Fruit fly (Drosophila melanogaster): Measurements from ENCODE around the gene CG9449.
"Not testable (repeated sequence)": the region's sequence is repeated elsewhere in the genome, so short reads cannot be mapped to it uniquely, and the experiment has no call there.

Gene CG9449

DNA sequence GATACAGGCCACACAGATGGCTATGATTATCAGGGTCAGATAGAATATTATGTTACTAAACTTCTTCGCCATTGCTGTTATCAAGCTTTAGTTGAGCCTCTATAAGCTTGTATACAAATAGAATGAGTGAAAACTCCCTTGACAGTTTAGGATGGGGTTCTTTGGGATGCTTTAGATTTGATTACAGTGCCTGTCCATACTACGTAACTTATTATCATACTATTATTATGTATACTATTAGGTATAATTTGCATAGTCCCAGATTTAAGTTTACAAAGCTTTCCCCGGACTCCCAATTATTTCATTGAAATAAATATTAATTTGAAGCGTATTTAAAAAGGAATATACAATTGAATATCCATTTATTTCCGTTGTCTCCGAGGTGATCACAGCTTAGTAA is 11.1 kb downstream of the CG9449 start, which contains the start of gene brv1:
TSS of gene brv1 (minus strand) at position 101 of the 400 bp plus-strand sequence.
- TF ChIP-seq gl (tag; optimal IDR thresholded peaks at IDR 0.05) (no peak), EcR (GFP tag; optimal IDR thresholded peaks at IDR 0.05) (no peak), CG17806 (tag; optimal IDR thresholded peaks at IDR 0.05) (no peak), Ets98B (GFP tag; IDR thresholded peaks at IDR 0.05) (no peak), CG32121 (GFP tag; IDR thresholded peaks at IDR 0.05) (no peak), CG8301 (tag; optimal IDR thresholded peaks at IDR 0.05) (no peak), Snoo (tag; optimal IDR thresholded peaks at IDR 0.05) (no peak), CG10348 (GFP tag; IDR thresholded peaks at IDR 0.05) (no peak), CG12605 (GFP tag; IDR thresholded peaks at IDR 0.05) (no peak), CG34367 (tag; optimal IDR thresholded peaks at IDR 0.05) (no peak), CG8159 (tag; optimal IDR thresholded peaks at IDR 0.05) (no peak), Pif1A (GFP tag; optimal IDR thresholded peaks at IDR 0.05) (no peak), CG4496 (GFP tag; IDR thresholded peaks at IDR 0.05) (no peak), CG9948 (tag; optimal IDR thresholded peaks at IDR 0.05) (no peak), CG15710 (tag; optimal IDR thresholded peaks at IDR 0.05) (no peak), CG14655 (GFP tag; optimal IDR thresholded peaks at IDR 0.05) (no peak), CG13204 (GFP tag; optimal IDR thresholded peaks at IDR 0.05) (no peak), fd96Ca (GFP tag; IDR thresholded peaks at IDR 0.05) (no peak), D1 (tag; optimal IDR thresholded peaks at IDR 0.05) (no peak), Pif1B (GFP tag; optimal IDR thresholded peaks at IDR 0.05) (no peak)

DNA sequence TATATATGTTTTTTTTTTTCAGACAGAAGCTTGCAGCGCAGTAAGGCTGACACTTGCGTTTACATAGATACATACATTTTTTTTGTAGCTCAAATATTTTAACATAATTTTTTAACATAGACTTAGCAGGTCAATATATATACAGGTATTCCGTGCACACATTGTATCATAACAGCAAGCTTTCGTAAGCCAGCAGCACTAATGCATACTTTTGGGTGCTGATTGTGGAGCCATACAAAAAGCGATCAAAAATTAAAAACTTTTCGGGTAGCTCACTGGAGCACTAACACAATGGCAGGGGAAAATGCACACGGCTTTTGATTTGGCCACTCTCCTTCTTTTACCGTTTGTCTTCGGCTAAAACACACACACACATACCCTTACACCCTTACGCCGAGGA is 14.5 kb downstream of the CG9449 start:
- TF ChIP-seq Ets98B (GFP tag; IDR thresholded peaks at IDR 0.05) = no peak
- no peak for TF ChIP-seq CG12605 (GFP tag; IDR thresholded peaks at IDR 0.05)
- TF ChIP-seq CG8301 (tag; optimal IDR thresholded peaks at IDR 0.05) = no peak
- TF ChIP-seq CG17806 (tag; optimal IDR thresholded peaks at IDR 0.05) = no peak
- no peak for TF ChIP-seq Pif1B (GFP tag; optimal IDR thresholded peaks at IDR 0.05)
- no peak for TF ChIP-seq CG34367 (tag; optimal IDR thresholded peaks at IDR 0.05)
- TF ChIP-seq CG10348 (GFP tag; IDR thresholded peaks at IDR 0.05) = no peak
- TF ChIP-seq Snoo (tag; optimal IDR thresholded peaks at IDR 0.05) = no peak
- no peak for TF ChIP-seq CG4496 (GFP tag; IDR thresholded peaks at IDR 0.05)
- no peak for TF ChIP-seq CG9948 (tag; optimal IDR thresholded peaks at IDR 0.05)
- no peak for TF ChIP-seq fd96Ca (GFP tag; IDR thresholded peaks at IDR 0.05)
- TF ChIP-seq CG14655 (GFP tag; optimal IDR thresholded peaks at IDR 0.05) = no peak
- TF ChIP-seq EcR (GFP tag; optimal IDR thresholded peaks at IDR 0.05) = no peak
- no peak for TF ChIP-seq gl (tag; optimal IDR thresholded peaks at IDR 0.05)

- no peak for TF ChIP-seq CG13204 (GFP tag; optimal IDR thresholded peaks at IDR 0.05)
- TF ChIP-seq D1 (tag; optimal IDR thresholded peaks at IDR 0.05) = no peak
- no peak for TF ChIP-seq CG4496 (GFP tag; IDR thresholded peaks at IDR 0.05)
- no peak for TF ChIP-seq CG14655 (GFP tag; optimal IDR thresholded peaks at IDR 0.05)
- TF ChIP-seq Pif1B (GFP tag; optimal IDR thresholded peaks at IDR 0.05) = no peak
- no peak for TF ChIP-seq rn (GFP tag; IDR thresholded peaks at IDR 0.05)
- no peak for TF ChIP-seq gl (tag; optimal IDR thresholded peaks at IDR 0.05)
- no peak for TF ChIP-seq Ets98B (GFP tag; IDR thresholded peaks at IDR 0.05)
- no peak for TF ChIP-seq Pif1A (GFP tag; optimal IDR thresholded peaks at IDR 0.05)
- TF ChIP-seq EcR (GFP tag; optimal IDR thresholded peaks at IDR 0.05) = no peak
- no peak for TF ChIP-seq CG15710 (tag; optimal IDR thresholded peaks at IDR 0.05)
- no peak for TF ChIP-seq CG32121 (GFP tag; IDR thresholded peaks at IDR 0.05)
- no peak for TF ChIP-seq CG10348 (GFP tag; IDR thresholded peaks at IDR 0.05)
- TF ChIP-seq Snoo (tag; optimal IDR thresholded peaks at IDR 0.05) = no peak
Observed at dm6 chr3L:19482014-19482413, 15.5 kb downstream of the CG9449 start.

- TF ChIP-seq CG4496 (GFP tag; IDR thresholded peaks at IDR 0.05) (0 out of 3 replicates have a peak, but pooled peaks have one; percentile 30), CG10348 (GFP tag; IDR thresholded peaks at IDR 0.05) (no peak), CG17806 (tag; optimal IDR thresholded peaks at IDR 0.05) (no peak), Ets98B (GFP tag; IDR thresholded peaks at IDR 0.05) (no peak), fd96Ca (GFP tag; IDR thresholded peaks at IDR 0.05) (0 out of 3 replicates have a peak, but pooled peaks have one; percentile 10), EcR (GFP tag; optimal IDR thresholded peaks at IDR 0.05) (no peak)
Observed at dm6 chr3L:19481209-19481608, 16.3 kb downstream of the CG9449 start.

DNA sequence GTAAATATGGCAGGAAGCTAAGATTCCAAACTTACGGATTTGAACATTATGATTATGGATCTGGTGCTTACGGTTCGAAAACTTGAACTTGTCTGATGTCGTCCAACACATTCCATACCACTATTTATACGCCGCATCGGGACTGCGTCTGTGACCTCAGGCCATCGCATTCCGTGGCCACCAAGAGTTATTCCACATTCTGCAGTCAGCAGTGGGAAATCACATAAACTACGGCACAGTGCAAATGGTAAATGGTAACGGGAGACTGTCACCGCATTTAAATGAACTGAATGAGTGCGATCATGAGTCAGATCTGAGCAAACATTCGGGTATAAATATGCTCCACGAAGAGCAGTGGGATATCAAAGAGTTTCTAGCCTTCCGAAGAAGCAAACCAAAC is 22.0 kb downstream of the CG9449 start, which contains the start of the genes CG18294 and CG32213:
TSS of gene CG18294 (minus strand) at position 101 of the 400 bp plus-strand sequence.
TSS of gene CG32213 (plus strand) at position 362 of the 400 bp plus-strand sequence.
- not testable (repeated sequence) for TF ChIP-seq CG14655 (GFP tag; optimal IDR thresholded peaks at IDR 0.05); D1 (tag; optimal IDR thresholded peaks at IDR 0.05); fd96Ca (GFP tag; IDR thresholded peaks at IDR 0.05)

DNA sequence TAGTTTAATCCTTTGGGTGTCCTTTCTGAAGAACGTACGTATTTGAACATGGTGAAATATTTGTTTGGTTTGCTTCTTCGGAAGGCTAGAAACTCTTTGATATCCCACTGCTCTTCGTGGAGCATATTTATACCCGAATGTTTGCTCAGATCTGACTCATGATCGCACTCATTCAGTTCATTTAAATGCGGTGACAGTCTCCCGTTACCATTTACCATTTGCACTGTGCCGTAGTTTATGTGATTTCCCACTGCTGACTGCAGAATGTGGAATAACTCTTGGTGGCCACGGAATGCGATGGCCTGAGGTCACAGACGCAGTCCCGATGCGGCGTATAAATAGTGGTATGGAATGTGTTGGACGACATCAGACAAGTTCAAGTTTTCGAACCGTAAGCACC is 25.4 kb downstream of the CG9449 start, which contains the start of the genes 825-Oak and CG12519:
TSS of gene 825-Oak (minus strand) at position 101 of the 400 bp plus-strand sequence.
TSS of gene CG12519 (plus strand) at position 364 of the 400 bp plus-strand sequence.
- TF ChIP-seq D1 (tag; optimal IDR thresholded peaks at IDR 0.05); fd96Ca (GFP tag; IDR thresholded peaks at IDR 0.05); CG8301 (tag; optimal IDR thresholded peaks at IDR 0.05): not testable (repeated sequence)

DNA sequence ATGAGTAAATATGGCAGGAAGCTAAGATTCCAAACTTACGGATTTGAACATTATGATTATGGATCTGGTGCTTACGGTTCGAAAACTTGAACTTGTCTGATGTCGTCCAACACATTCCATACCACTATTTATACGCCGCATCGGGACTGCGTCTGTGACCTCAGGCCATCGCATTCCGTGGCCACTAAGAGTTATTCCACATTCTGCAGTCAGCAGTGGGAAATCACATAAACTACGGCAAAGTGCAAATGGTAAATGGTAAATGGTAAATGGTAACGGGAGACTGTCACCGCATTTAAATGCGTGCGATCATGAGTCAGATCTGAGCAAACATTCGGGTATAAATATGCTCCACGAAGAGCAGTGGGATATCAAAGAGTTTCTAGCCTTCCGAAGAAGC is 30.5 kb downstream of the CG9449 start, which contains the start of the genes CG14096 and CG32214:
TSS of gene CG14096 (minus strand) at position 101 of the 400 bp plus-strand sequence.
TSS of gene CG32214 (plus strand) at position 368 of the 400 bp plus-strand sequence.
- not testable (repeated sequence) for TF ChIP-seq CG32121 (GFP tag; IDR thresholded peaks at IDR 0.05); EcR (GFP tag; optimal IDR thresholded peaks at IDR 0.05); rn (GFP tag; IDR thresholded peaks at IDR 0.05)
